Fruit fly (Drosophila melanogaster) whole organism, embryonic: ENCODE data around the gene GramD1B.

Source experiments
- CG10209 ChIP-seq: fragments of 200-800 bp; sonication (Bioruptor generic); optimal IDR thresholded peaks from 3 replicates; lab custom pipeline; 2017; ENCODE audit warnings: missing biosample characterization, mild to moderate bottlenecking, missing genetic modification characterization, missing genetic modification reagents
- CG10321 ChIP-seq: fragments of 200-800 bp; sonication (Bioruptor generic); IDR thresholded peaks from 2 replicates; pipeline ENCODE4 v1.3.6; 2022; ENCODE audit warnings: missing biosample characterization, missing genetic modification characterization
- CG10366 ChIP-seq: fragments of 200-800 bp; sonication (Bioruptor generic); IDR thresholded peaks from 2 replicates; pipeline ENCODE4 v1.3.6; 2022; ENCODE audit warnings: missing biosample characterization, missing genetic modification characterization
- CG10565 ChIP-seq: fragments of 200-800 bp; sonication (Bioruptor generic); optimal IDR thresholded peaks from 3 replicates; lab custom pipeline; 2016; ENCODE audit warnings: missing biosample characterization, mild to moderate bottlenecking, missing genetic modification characterization
- CG14965 ChIP-seq: fragments of 200-800 bp; sonication (Bioruptor generic); optimal IDR thresholded peaks from 2 replicates; lab custom pipeline; 2016; ENCODE audit warnings: missing biosample characterization, missing genetic modification characterization, borderline replicate concordance
- CG15479 ChIP-seq: fragments of 200-800 bp; sonication (Bioruptor generic); optimal IDR thresholded peaks from 3 replicates; lab custom pipeline; 2019; ENCODE audit warnings: missing biosample characterization, mild to moderate bottlenecking, missing genetic modification characterization, moderate library complexity
- CG17802 ChIP-seq: fragments of 200-800 bp; sonication (Bioruptor generic); optimal IDR thresholded peaks from 2 replicates; lab custom pipeline; 2018; ENCODE audit warnings: missing biosample characterization, mild to moderate bottlenecking, missing genetic modification characterization, moderate library complexity
- CG1792 ChIP-seq: fragments of 200-800 bp; sonication (Bioruptor generic); optimal IDR thresholded peaks from 2 replicates; lab custom pipeline; 2016; ENCODE audit warnings: missing biosample characterization, missing genetic modification characterization
- CG18011 ChIP-seq: fragments of 200-800 bp; sonication (Bioruptor generic); optimal IDR thresholded peaks from 2 replicates; lab custom pipeline; 2017; ENCODE audit warnings: missing biosample characterization, missing genetic modification characterization, mild to moderate bottlenecking, moderate library complexity, missing genotype
- CG18619 ChIP-seq: fragments of 200-800 bp; sonication (Bioruptor generic); optimal IDR thresholded peaks from 3 replicates; lab custom pipeline; 2017; ENCODE audit warnings: missing biosample characterization, mild to moderate bottlenecking, missing genetic modification characterization
- CG2875 ChIP-seq: fragments of 200-800 bp; sonication (Bioruptor generic); optimal IDR thresholded peaks from 2 replicates; lab custom pipeline; 2017; ENCODE audit warnings: missing biosample characterization, mild to moderate bottlenecking, missing genetic modification characterization, missing genetic modification reagents
- CG3847 ChIP-seq: fragments of 200-800 bp; sonication (Bioruptor generic); IDR thresholded peaks from 2 replicates; pipeline ENCODE4 v1.3.6; 2022; ENCODE audit warnings: missing biosample characterization, missing genetic modification characterization
- CG4404 ChIP-seq: fragments of 200-800 bp; sonication (Bioruptor generic); IDR thresholded peaks from 2 replicates; pipeline ENCODE4 v1.3.6; 2022; ENCODE audit warnings: missing biosample characterization, missing genetic modification characterization
- CG4707 ChIP-seq: fragments of 200-800 bp; sonication (Bioruptor generic); optimal IDR thresholded peaks from 2 replicates; lab custom pipeline; 2018; ENCODE audit warnings: missing biosample characterization, mild to moderate bottlenecking, missing genetic modification characterization, moderate library complexity
- CG5953 ChIP-seq: fragments of 200-800 bp; sonication (Bioruptor generic); IDR thresholded peaks from 2 replicates; pipeline ENCODE4 v1.3.6; 2022; ENCODE audit warnings: missing biosample characterization, missing genetic modification characterization
- CG6254 ChIP-seq: fragments of 200-800 bp; sonication (Bioruptor generic); optimal IDR thresholded peaks from 3 replicates; lab custom pipeline; 2017; ENCODE audit warnings: mild to moderate bottlenecking, missing biosample characterization, missing genetic modification reagents, missing genetic modification characterization
- CG7357 ChIP-seq: fragments of 200-800 bp; sonication (Bioruptor generic); IDR thresholded peaks from 3 replicates; pipeline ENCODE4 v1.3.6; 2022; ENCODE audit warnings: missing biosample characterization, missing genetic modification characterization
- CG8765 ChIP-seq: fragments of 200-800 bp; sonication (Bioruptor generic); IDR thresholded peaks from 2 replicates; pipeline ENCODE4 v1.3.6; 2022; ENCODE audit warnings: missing biosample characterization, missing genetic modification characterization
- CG9797 ChIP-seq: fragments of 200-800 bp; sonication (Bioruptor generic); optimal IDR thresholded peaks from 3 replicates; lab custom pipeline; 2018; ENCODE audit warnings: missing biosample characterization, mild to moderate bottlenecking, missing genetic modification characterization
- Camta ChIP-seq: fragments of 200-800 bp; sonication (Bioruptor generic); optimal IDR thresholded peaks from 2 replicates; lab custom pipeline; 2016; ENCODE audit warnings: missing biosample characterization, missing genetic modification characterization
- D19A ChIP-seq: fragments of 200-800 bp; optimal IDR thresholded peaks from 3 replicates; lab custom pipeline; 2019; ENCODE audit warnings: missing biosample characterization, mild to moderate bottlenecking, missing genetic modification characterization, moderate library complexity
- Dip3 ChIP-seq: fragments of 200-800 bp; sonication (Bioruptor generic); optimal IDR thresholded peaks from 3 replicates; lab custom pipeline; 2016; ENCODE audit warnings: missing biosample characterization, missing genetic modification characterization
- Gsc ChIP-seq: fragments of 200-800 bp; sonication (Bioruptor generic); IDR thresholded peaks from 2 replicates; pipeline ENCODE4 v1.3.6; 2022; ENCODE audit warnings: missing biosample characterization, missing genetic modification characterization
- Gug ChIP-seq: fragments of 200-800 bp; sonication (Bioruptor generic); IDR thresholded peaks from 4 replicates; pipeline ENCODE4 v1.3.6; 2022; ENCODE audit warnings: missing biosample characterization, missing genetic modification characterization
- H2.0 ChIP-seq: fragments of 200-800 bp; sonication (Bioruptor generic); IDR thresholded peaks from 2 replicates; pipeline ENCODE4 v1.3.6; 2022; ENCODE audit warnings: missing biosample characterization, missing genetic modification characterization
- HLHmδ ChIP-seq: fragments of 200-800 bp; sonication (Bioruptor generic); optimal IDR thresholded peaks from 2 replicates; lab custom pipeline; 2018; ENCODE audit warnings: missing biosample characterization, mild to moderate bottlenecking, missing genetic modification characterization, moderate library complexity
- Hmr ChIP-seq: fragments of 200-800 bp; sonication (Bioruptor generic); optimal IDR thresholded peaks from 3 replicates; lab custom pipeline; 2017; ENCODE audit warnings: mild to moderate bottlenecking, missing biosample characterization, missing genetic modification reagents, missing genetic modification characterization
- Lim3 ChIP-seq: fragments of 200-800 bp; sonication (Bioruptor generic); IDR thresholded peaks from 2 replicates; pipeline ENCODE4 v1.3.6; 2022; ENCODE audit warnings: missing biosample characterization, missing genetic modification characterization
- Opbp ChIP-seq: fragments of 200-800 bp; sonication (Bioruptor generic); IDR thresholded peaks from 3 replicates; pipeline ENCODE4 v1.3.6; 2022; ENCODE audit warnings: missing biosample characterization, missing genetic modification characterization; ENCODE audit not compliant: partially characterized antibody
- Vsx1 ChIP-seq: fragments of 200-800 bp; sonication (Bioruptor generic); optimal IDR thresholded peaks from 2 replicates; lab custom pipeline; 2017; ENCODE audit warnings: missing biosample characterization, mild to moderate bottlenecking, missing genetic modification characterization, missing genetic modification reagents
- al ChIP-seq: fragments of 200-800 bp; sonication (Bioruptor generic); IDR thresholded peaks from 2 replicates; pipeline ENCODE4 v1.3.6; 2022; ENCODE audit warnings: missing biosample characterization, missing genetic modification characterization
- ash1 ChIP-seq: fragments of 200-800 bp; sonication (Bioruptor generic); optimal IDR thresholded peaks from 2 replicates; lab custom pipeline; 2018; ENCODE audit warnings: missing biosample characterization, mild to moderate bottlenecking, missing genetic modification characterization
- bigmax ChIP-seq: fragments of 200-800 bp; sonication (Bioruptor generic); optimal IDR thresholded peaks from 2 replicates; lab custom pipeline; 2018; ENCODE audit warnings: missing biosample characterization, mild to moderate bottlenecking, missing genetic modification characterization
- br ChIP-seq: fragments of >200 bp; optimal IDR thresholded peaks from 2 replicates; lab custom pipeline; 2017
- cato ChIP-seq: fragments of 200-800 bp; sonication (Bioruptor generic); optimal IDR thresholded peaks from 2 replicates; lab custom pipeline; 2016; ENCODE audit warnings: missing biosample characterization, missing genetic modification characterization, borderline replicate concordance
- caup ChIP-seq: fragments of 200-800 bp; sonication (Bioruptor generic); optimal IDR thresholded peaks from 3 replicates; lab custom pipeline; 2017; ENCODE audit warnings: missing biosample characterization, mild to moderate bottlenecking, missing genetic modification characterization, moderate library complexity; ENCODE audit not compliant: severe bottlenecking
- crc ChIP-seq: fragments of 200-800 bp; sonication (Bioruptor generic); optimal IDR thresholded peaks from 2 replicates; lab custom pipeline; 2016; ENCODE audit warnings: missing biosample characterization, missing genetic modification characterization
- da ChIP-seq: fragments of 200-800 bp; sonication (Bioruptor generic); optimal IDR thresholded peaks from 2 replicates; lab custom pipeline; 2016; ENCODE audit warnings: missing biosample characterization, missing genetic modification characterization
- ems ChIP-seq: fragments of 200-800 bp; sonication (Bioruptor generic); optimal IDR thresholded peaks from 3 replicates; lab custom pipeline; 2016; ENCODE audit warnings: missing biosample characterization, missing genetic modification characterization
- eyg ChIP-seq: fragments of 200-800 bp; sonication (Bioruptor generic); optimal IDR thresholded peaks from 3 replicates; lab custom pipeline; 2016; ENCODE audit warnings: missing biosample characterization, missing genetic modification characterization
- fd102C ChIP-seq: fragments of 200-800 bp; sonication (Bioruptor generic); optimal IDR thresholded peaks from 2 replicates; lab custom pipeline; 2018; ENCODE audit warnings: missing biosample characterization, mild to moderate bottlenecking, missing genetic modification characterization, moderate library complexity
- gcm2 ChIP-seq: fragments of 200-800 bp; sonication (Bioruptor generic); optimal IDR thresholded peaks from 2 replicates; lab custom pipeline; 2016; ENCODE audit warnings: missing biosample characterization, missing genetic modification characterization
- gsb-n ChIP-seq: fragments of 200-800 bp; sonication (Bioruptor generic); optimal IDR thresholded peaks from 3 replicates; lab custom pipeline; 2018; ENCODE audit warnings: missing biosample characterization, mild to moderate bottlenecking, missing genetic modification characterization
- ham ChIP-seq: fragments of 200-800 bp; sonication (Bioruptor generic); IDR thresholded peaks from 2 replicates; pipeline ENCODE4 v1.3.6; 2022; ENCODE audit warnings: missing biosample characterization, missing genetic modification characterization
- hbn ChIP-seq: fragments of 200-800 bp; sonication (Bioruptor generic); IDR thresholded peaks from 2 replicates; pipeline ENCODE4 v1.3.6; 2022; ENCODE audit warnings: missing biosample characterization, missing genetic modification characterization; ENCODE audit not compliant: partially characterized antibody
- kah ChIP-seq: fragments of 200-800 bp; sonication (Bioruptor generic); optimal IDR thresholded peaks from 2 replicates; lab custom pipeline; 2018; ENCODE audit warnings: missing biosample characterization, mild to moderate bottlenecking, missing genetic modification characterization
- phol ChIP-seq: fragments of 200-800 bp; sonication (Bioruptor generic); optimal IDR thresholded peaks from 3 replicates; lab custom pipeline; 2018; ENCODE audit warnings: missing biosample characterization, mild to moderate bottlenecking, missing genetic modification characterization, moderate library complexity
- sisA ChIP-seq: fragments of 200-800 bp; sonication (Bioruptor generic); IDR thresholded peaks from 2 replicates; pipeline ENCODE4 v1.3.6; 2022; ENCODE audit warnings: missing biosample characterization, missing genetic modification characterization
- tgo ChIP-seq: fragments of 200-800 bp; sonication (Bioruptor generic); IDR thresholded peaks from 3 replicates; pipeline ENCODE4 v1.3.6; 2022; ENCODE audit warnings: missing biosample characterization, missing genetic modification characterization
- tll ChIP-seq, 2 experiments: fragments of 200-800 bp in 1 of 2; fragments of >200 bp in 1 of 2; sonication (Bioruptor generic) in 1 of 2; optimal IDR thresholded peaks; 2 replicates each; lab custom pipeline; 2017 to 2019; ENCODE audit warnings: missing biosample characterization in 2 of 2, missing genetic modification characterization in 2 of 2, mild to moderate bottlenecking in 1 of 2, moderate library complexity in 1 of 2
- ttk ChIP-seq: fragments of 200-800 bp; sonication (Bioruptor generic); IDR thresholded peaks from 2 replicates; pipeline ENCODE4 v2.1.2; 2022; ENCODE audit warnings: missing biosample characterization, missing genetic modification characterization
- yki ChIP-seq: fragments of >200 bp; optimal IDR thresholded peaks from 3 replicates; lab custom pipeline; 2018

The GramD1B gene

dm6 chr2L:3356193-3356645 is 17.0 kb downstream of the GramD1B start (continued):
- TF ChIP-seq cato (no peak), CG1792 (peak; percentile 3), Opbp (GFP tag; lab: Robert Waterston, UW) (no peak), crc (no peak), Dip3 (GFP tag; lab: Kevin White, UChicago) (no peak), Camta (GFP tag; lab: Kevin White, UChicago) (no peak), CG14965 (GFP tag; lab: Kevin White, UChicago) (no peak), bigmax (GFP tag; lab: Kevin White, UChicago) (no peak), caup (GFP tag; lab: Kevin White, UChicago) (no peak), fd102C (no peak), ham (GFP tag; lab: Robert Waterston, UW) (no peak), CG10565 (GFP tag; lab: Kevin White, UChicago) (no peak), HLHmδ (GFP tag; lab: Kevin White, UChicago) (no peak), Hmr (GFP tag; lab: Kevin White, UChicago) (peak; percentile 51), CG15479 (no peak), Vsx1 (peak; percentile 18), Gug (GFP tag; lab: Robert Waterston, UW) (no peak; the same call in 3 of the 4 replicates), CG5953 (GFP tag; lab: Robert Waterston, UW) (no peak), Gsc (no peak), tgo (GFP tag; lab: Robert Waterston, UW) (no peak), yki (lab: Kevin White, UChicago) (no peak), hbn (no peak), eyg (no peak), CG18011 (GFP tag; lab: Kevin White, UChicago) (no peak), sisA (GFP tag; lab: Robert Waterston, UW) (no peak), al (no peak), CG4404 (GFP tag; lab: Robert Waterston, UW) (no peak), H2.0 (no peak), CG18619 (GFP tag; lab: Kevin White, UChicago) (no peak), ash1 (GFP tag; lab: Kevin White, UChicago) (no peak), CG2875 (GFP tag; lab: Kevin White, UChicago) (no peak), CG7357 (GFP tag; lab: Robert Waterston, UW) (no peak), br (lab: Kevin White, UChicago) (no peak), CG10209 (GFP tag; lab: Kevin White, UChicago) (peak; percentile 2), CG10366 (GFP tag; lab: Robert Waterston, UW) (no peak), CG10321 (GFP tag; lab: Robert Waterston, UW) (no peak), CG8765 (no peak), CG6254 (GFP tag; lab: Kevin White, UChicago) (no peak), ems (GFP tag; lab: Kevin White, UChicago) (no peak), ttk (GFP tag; lab: Robert Waterston, UW) (no peak), gsb-n (tag; lab: Kevin White, UChicago) (no peak), CG3847 (no peak), CG9797 (GFP tag; lab: Kevin White, UChicago) (no peak), gcm2 (GFP tag; lab: Kevin White, UChicago) (no peak), phol (tag; lab: Kevin White, UChicago) (no peak), D19A (no peak), da (GFP tag; lab: Kevin White, UChicago) (no peak), CG4707 (GFP tag; lab: Kevin White, UChicago) (no peak), kah (GFP tag; lab: Kevin White, UChicago) (no peak), Lim3 (no peak), CG17802 (tag; lab: Kevin White, UChicago) (no peak), tll (GFP tag; optimal IDR thresholded peaks at IDR 0.05; lab: Kevin White, UChicago) (no peak)
